Worm (Caenorhabditis elegans): Measurements from ENCODE around the gene glb-6.

- TF ChIP-seq unc-39 (tag; optimal IDR thresholded peaks at IDR 0.05) (no peak), elt-3 (tag; optimal IDR thresholded peaks at IDR 0.05) (no peak), bed-3 (GFP tag; optimal IDR thresholded peaks at IDR 0.05) (no peak), snpc-4 (tag; optimal IDR thresholded peaks at IDR 0.05) (no peak), ztf-11 (tag; optimal IDR thresholded peaks at IDR 0.05) (no peak), mep-1 (tag; optimal IDR thresholded peaks at IDR 0.05) (no peak), sptf-1 (tag; optimal IDR thresholded peaks at IDR 0.05) (no peak), lsy-2 (tag; optimal IDR thresholded peaks at IDR 0.05) (no peak), lin-13 (tag; optimal IDR thresholded peaks at IDR 0.05) (no peak), unc-62 (GFP tag; optimal IDR thresholded peaks at IDR 0.05) (no peak), elt-1 (tag; optimal IDR thresholded peaks at IDR 0.05; ENCODE audit: borderline replicate concordance, insufficient read depth) (no peak), M03D4.4 (tag; optimal IDR thresholded peaks at IDR 0.05) (no peak), nhr-12 (tag; optimal IDR thresholded peaks at IDR 0.05) (no peak), nhr-76 (tag; optimal IDR thresholded peaks at IDR 0.05) (no peak)
These were observed 12.5 kb upstream of the glb-6 start for ce11 chrV:5582860-5583259.

Measured in whole organism, mixed stage, embryonic.